Fruit fly (Drosophila melanogaster) whole organism, embryonic: ENCODE results near the gene CG6168.

Experiments
- Abd-B ChIP-seq: fragments of 200-800 bp; sonication (Bioruptor generic); optimal IDR thresholded peaks from 2 replicates; lab custom pipeline; 2018; ENCODE audit warnings: missing biosample characterization, mild to moderate bottlenecking, missing genetic modification characterization, moderate library complexity
- Aef1 ChIP-seq: fragments of 200-800 bp; sonication (Bioruptor generic); IDR thresholded peaks from 3 replicates; pipeline ENCODE4 v1.3.6; 2022; ENCODE audit warnings: missing biosample characterization, missing genetic modification characterization
- Antp ChIP-seq: fragments of 200-800 bp; sonication (Bioruptor generic); optimal IDR thresholded peaks from 3 replicates; lab custom pipeline; 2016; ENCODE audit warnings: missing biosample characterization, missing genetic modification characterization
- Atf-2 ChIP-seq: fragments of 200-800 bp; sonication (Bioruptor generic); optimal IDR thresholded peaks from 2 replicates; lab custom pipeline; 2016; ENCODE audit warnings: missing biosample characterization, missing genetic modification characterization
- CG11696 ChIP-seq: fragments of 200-800 bp; sonication (Bioruptor generic); IDR thresholded peaks from 2 replicates; pipeline ENCODE4 v1.3.6; 2022; ENCODE audit warnings: missing biosample characterization, missing genetic modification characterization
- CG13894 ChIP-seq: fragments of 200-800 bp; sonication (Bioruptor generic); optimal IDR thresholded peaks from 3 replicates; lab custom pipeline; 2018; ENCODE audit warnings: missing biosample characterization, mild to moderate bottlenecking, missing genetic modification characterization, moderate library complexity
- CG1603 ChIP-seq: fragments of 200-800 bp; sonication (Bioruptor generic); optimal IDR thresholded peaks from 2 replicates; lab custom pipeline; 2019; ENCODE audit warnings: missing biosample characterization, mild to moderate bottlenecking, missing genetic modification characterization, moderate library complexity
- CG16863 ChIP-seq: fragments of 200-800 bp; sonication (Bioruptor generic); optimal IDR thresholded peaks from 3 replicates; lab custom pipeline; 2016; ENCODE audit warnings: missing biosample characterization, missing genetic modification characterization
- CG2202 ChIP-seq: fragments of 200-800 bp; sonication (Bioruptor generic); optimal IDR thresholded peaks from 2 replicates; lab custom pipeline; 2018; ENCODE audit warnings: missing biosample characterization, mild to moderate bottlenecking, missing genetic modification characterization
- CG30403 ChIP-seq: fragments of 200-800 bp; sonication (Bioruptor generic); optimal IDR thresholded peaks from 3 replicates; lab custom pipeline; 2016; ENCODE audit warnings: missing biosample characterization, missing genetic modification characterization
- CG31441 ChIP-seq: fragments of 200-800 bp; sonication (Bioruptor generic); IDR thresholded peaks from 2 replicates; pipeline ENCODE4 v1.3.6; 2022; ENCODE audit warnings: missing biosample characterization, missing genetic modification characterization
- CG3838 ChIP-seq: fragments of 200-800 bp; sonication (Bioruptor generic); optimal IDR thresholded peaks from 3 replicates; lab custom pipeline; 2016; ENCODE audit warnings: missing biosample characterization, missing genetic modification characterization
- CG4360 ChIP-seq: fragments of 200-800 bp; sonication (Bioruptor generic); IDR thresholded peaks from 2 replicates; pipeline ENCODE4 v1.3.6; 2022; ENCODE audit warnings: missing biosample characterization, missing genetic modification characterization
- CG5245 ChIP-seq: fragments of 200-800 bp; sonication (Bioruptor generic); optimal IDR thresholded peaks from 3 replicates; lab custom pipeline; 2016; ENCODE audit warnings: missing biosample characterization, missing genetic modification characterization
- CG6175 ChIP-seq: fragments of 200-800 bp; sonication (Bioruptor generic); IDR thresholded peaks from 3 replicates; pipeline ENCODE4 v1.3.6; 2022; ENCODE audit warnings: missing biosample characterization, missing genetic modification characterization
- CG6272 ChIP-seq: fragments of 200-800 bp; sonication (Bioruptor generic); IDR thresholded peaks from 2 replicates; pipeline ENCODE4 v1.3.6; 2022; ENCODE audit warnings: missing biosample characterization, missing genetic modification characterization
- CG6689 ChIP-seq: fragments of 200-800 bp; sonication (Bioruptor generic); IDR thresholded peaks from 2 replicates; pipeline ENCODE4 v1.3.6; 2022; ENCODE audit warnings: missing biosample characterization, missing genetic modification characterization
- CG7357 ChIP-seq: fragments of 200-800 bp; sonication (Bioruptor generic); IDR thresholded peaks from 3 replicates; pipeline ENCODE4 v1.3.6; 2022; ENCODE audit warnings: missing biosample characterization, missing genetic modification characterization
- CG7786 ChIP-seq: fragments of 200-800 bp; sonication (Bioruptor generic); optimal IDR thresholded peaks from 2 replicates; lab custom pipeline; 2016; ENCODE audit warnings: missing biosample characterization, missing genetic modification characterization
- CG8290 ChIP-seq, 3 experiments: fragments of 200-800 bp; sonication (Bioruptor generic); optimal IDR thresholded peaks; 2 replicates each; lab custom pipeline; 2016 to 2019; ENCODE audit warnings: missing biosample characterization in 3 of 3, missing genetic modification characterization in 3 of 3, mild to moderate bottlenecking in 2 of 3, moderate library complexity in 1 of 3
- CG8388 ChIP-seq: fragments of 200-800 bp; sonication (Bioruptor generic); optimal IDR thresholded peaks from 2 replicates; lab custom pipeline; 2019; ENCODE audit warnings: missing biosample characterization, mild to moderate bottlenecking, missing genetic modification characterization, moderate library complexity
- CG8944 ChIP-seq: fragments of 200-800 bp; sonication (Bioruptor generic); optimal IDR thresholded peaks from 3 replicates; lab custom pipeline; 2016; ENCODE audit warnings: missing biosample characterization, missing genetic modification characterization
- CG9727 ChIP-seq: fragments of 200-800 bp; sonication (Bioruptor generic); optimal IDR thresholded peaks from 3 replicates; lab custom pipeline; 2017; ENCODE audit warnings: missing biosample characterization, mild to moderate bottlenecking, missing genetic modification characterization
- Deaf1 ChIP-seq: fragments of 200-800 bp; optimal IDR thresholded peaks from 3 replicates; lab custom pipeline; 2019; ENCODE audit warnings: missing biosample characterization, mild to moderate bottlenecking, missing genetic modification characterization, moderate library complexity
- HLHmδ ChIP-seq: fragments of 200-800 bp; sonication (Bioruptor generic); optimal IDR thresholded peaks from 2 replicates; lab custom pipeline; 2018; ENCODE audit warnings: missing biosample characterization, mild to moderate bottlenecking, missing genetic modification characterization, moderate library complexity
- Jarid2 ChIP-seq: fragments of 200-800 bp; sonication (Bioruptor generic); optimal IDR thresholded peaks from 3 replicates; lab custom pipeline; 2017; ENCODE audit warnings: mild to moderate bottlenecking, missing biosample characterization, missing genetic modification reagents, missing genetic modification characterization
- Kr ChIP-seq: fragments of 200-800 bp; sonication (Bioruptor generic); optimal IDR thresholded peaks from 2 replicates; lab custom pipeline; 2017; ENCODE audit warnings: missing biosample characterization, mild to moderate bottlenecking, missing genetic modification characterization
- MESR4 ChIP-seq: fragments of 200-800 bp; sonication (Bioruptor generic); optimal IDR thresholded peaks from 2 replicates; lab custom pipeline; 2018; ENCODE audit warnings: missing biosample characterization, mild to moderate bottlenecking, missing genetic modification characterization, moderate library complexity
- Max ChIP-seq: fragments of 200-800 bp; sonication (Bioruptor generic); optimal IDR thresholded peaks from 2 replicates; lab custom pipeline; 2016; ENCODE audit warnings: missing biosample characterization, mild to moderate bottlenecking, missing genetic modification characterization
- Meics ChIP-seq: fragments of 200-800 bp; sonication (Bioruptor generic); optimal IDR thresholded peaks from 2 replicates; lab custom pipeline; 2017; ENCODE audit warnings: missing biosample characterization, mild to moderate bottlenecking, missing genetic modification characterization
- ab ChIP-seq: fragments of 200-800 bp; sonication (Bioruptor generic); optimal IDR thresholded peaks from 2 replicates; lab custom pipeline; 2016; ENCODE audit warnings: missing biosample characterization, missing genetic modification characterization
- amos ChIP-seq: fragments of 200-800 bp; sonication (Bioruptor generic); IDR thresholded peaks from 2 replicates; pipeline ENCODE4 v1.3.6; 2022; ENCODE audit warnings: missing biosample characterization, missing genetic modification characterization; ENCODE audit not compliant: partially characterized antibody
- bab2 ChIP-seq: fragments of 200-800 bp; sonication (Bioruptor generic); optimal IDR thresholded peaks from 2 replicates; lab custom pipeline; 2016; ENCODE audit warnings: missing biosample characterization, missing genetic modification characterization
- bigmax ChIP-seq: fragments of 200-800 bp; sonication (Bioruptor generic); optimal IDR thresholded peaks from 2 replicates; lab custom pipeline; 2018; ENCODE audit warnings: missing biosample characterization, mild to moderate bottlenecking, missing genetic modification characterization
- croc ChIP-seq: fragments of 200-800 bp; sonication (Bioruptor generic); conservative IDR thresholded peaks from 3 replicates; pipeline ENCODE4 v1.3.6; 2022; ENCODE audit warnings: missing biosample characterization, missing genetic modification characterization
- esg ChIP-seq: fragments of 200-800 bp; sonication (Bioruptor generic); conservative IDR thresholded peaks from 2 replicates; pipeline ENCODE4 v1.3.6; 2022; ENCODE audit warnings: missing biosample characterization, missing genetic modification characterization
- fu2 ChIP-seq: fragments of 200-800 bp; sonication (Bioruptor generic); optimal IDR thresholded peaks from 2 replicates; lab custom pipeline; 2016; ENCODE audit warnings: missing biosample characterization, missing genetic modification characterization
- gcm2 ChIP-seq: fragments of 200-800 bp; sonication (Bioruptor generic); optimal IDR thresholded peaks from 2 replicates; lab custom pipeline; 2016; ENCODE audit warnings: missing biosample characterization, missing genetic modification characterization
- grn ChIP-seq: fragments of 200-800 bp; sonication (Bioruptor generic); optimal IDR thresholded peaks from 3 replicates; lab custom pipeline; 2017; ENCODE audit warnings: missing biosample characterization, missing genetic modification characterization
- mld ChIP-seq: fragments of 200-800 bp; sonication (Bioruptor generic); IDR thresholded peaks from 3 replicates; pipeline ENCODE4 v1.3.6; 2022; ENCODE audit warnings: missing biosample characterization, missing genetic modification characterization; ENCODE audit not compliant: partially characterized antibody
- pb ChIP-seq: fragments of 200-800 bp; sonication (Bioruptor generic); optimal IDR thresholded peaks from 3 replicates; lab custom pipeline; 2016; ENCODE audit warnings: missing biosample characterization, missing genetic modification characterization
- pita ChIP-seq: fragments of 200-800 bp; sonication (Bioruptor generic); optimal IDR thresholded peaks from 2 replicates; lab custom pipeline; 2017; ENCODE audit warnings: missing biosample characterization, mild to moderate bottlenecking, missing genetic modification characterization
- pum ChIP-seq: fragments of 200-800 bp; sonication (Bioruptor generic); optimal IDR thresholded peaks from 2 replicates; lab custom pipeline; 2016; ENCODE audit warnings: missing biosample characterization, missing genetic modification characterization
- pzg ChIP-seq: fragments of 200-800 bp; sonication (Bioruptor generic); optimal IDR thresholded peaks from 3 replicates; lab custom pipeline; 2018; ENCODE audit warnings: missing biosample characterization, mild to moderate bottlenecking, missing genetic modification characterization, moderate library complexity
- salm ChIP-seq: fragments of 200-800 bp; sonication (Bioruptor generic); optimal IDR thresholded peaks from 2 replicates; lab custom pipeline; 2018; ENCODE audit warnings: missing biosample characterization, mild to moderate bottlenecking, missing genetic modification characterization
- slbo ChIP-seq: fragments of 200-800 bp; sonication (Bioruptor generic); IDR thresholded peaks from 2 replicates; pipeline ENCODE4 v1.3.6; 2022; ENCODE audit warnings: missing biosample characterization, missing genetic modification characterization
- sna ChIP-seq: fragments of 200-800 bp; sonication (Bioruptor generic); IDR thresholded peaks from 2 replicates; pipeline ENCODE4 v1.3.6; 2022; ENCODE audit warnings: missing biosample characterization, missing genetic modification characterization; ENCODE audit not compliant: partially characterized antibody
- tll ChIP-seq, 2 experiments: fragments of 200-800 bp in 1 of 2; fragments of >200 bp in 1 of 2; sonication (Bioruptor generic) in 1 of 2; optimal IDR thresholded peaks; 2 replicates each; lab custom pipeline; 2017 to 2019; ENCODE audit warnings: missing biosample characterization in 2 of 2, missing genetic modification characterization in 2 of 2, mild to moderate bottlenecking in 1 of 2, moderate library complexity in 1 of 2
- twi ChIP-seq: fragments of 200-800 bp; optimal IDR thresholded peaks from 2 replicates; lab custom pipeline; 2019; ENCODE audit warnings: missing biosample characterization, mild to moderate bottlenecking, missing genetic modification characterization, moderate library complexity
- usp ChIP-seq: fragments of >200 bp; optimal IDR thresholded peaks from 2 replicates; lab custom pipeline; 2017; ENCODE audit warnings: missing biosample characterization, missing genetic modification characterization

CG6168 gene

dm6 chr3L:11349908-11350405, 28.4 kb upstream of the CG6168 start (continued):
- TF ChIP-seq CG5245 (GFP tag; lab: Kevin White, UChicago): peak; percentile 86
- TF ChIP-seq CG1603 (tag; lab: Kevin White, UChicago): peak; percentile 69
- TF ChIP-seq Aef1: peak; percentile 89
- no peak for TF ChIP-seq pita
- TF ChIP-seq usp: no peak
- peak; percentile 93 for TF ChIP-seq CG6689 (GFP tag; lab: Robert Waterston, UW)
- TF ChIP-seq tll (GFP tag; optimal IDR thresholded peaks at IDR 0.05; lab: Kevin White, UChicago): no peak
- TF ChIP-seq pum: peak; percentile 77
- TF ChIP-seq CG11696 (GFP tag; lab: Robert Waterston, UW): peak; percentile 85
- no peak for TF ChIP-seq CG4360 (GFP tag; lab: Robert Waterston, UW)
- TF ChIP-seq CG3838 (GFP tag; lab: Kevin White, UChicago): peak; percentile 41
- TF ChIP-seq CG9727 (GFP tag; lab: Kevin White, UChicago): peak; percentile 85
- TF ChIP-seq pzg (GFP tag; lab: Kevin White, UChicago): peak; percentile 1
- TF ChIP-seq CG30403 (GFP tag; lab: Kevin White, UChicago): peak; percentile 94
- TF ChIP-seq Max: peak; percentile 73
- peak; percentile 84 for TF ChIP-seq croc
- TF ChIP-seq fu2 (GFP tag; lab: Kevin White, UChicago): peak; percentile 72
- peak; percentile 50 for TF ChIP-seq pb
- TF ChIP-seq CG8388 (GFP tag; lab: Kevin White, UChicago): peak; percentile 93
- TF ChIP-seq CG31441 (GFP tag; lab: Robert Waterston, UW): peak; percentile 45; the same call in 1 of the 2 replicates
- no peak for TF ChIP-seq bigmax
- peak; percentile 88 for TF ChIP-seq Meics (GFP tag; lab: Kevin White, UChicago)
- 0 out of 3 replicates have a peak, but pooled peaks have one; percentile 9 for TF ChIP-seq CG6175 (GFP tag; lab: Robert Waterston, UW)
- TF ChIP-seq grn (GFP tag; lab: Kevin White, UChicago): peak; percentile 63
- TF ChIP-seq salm: peak; percentile 83
- TF ChIP-seq sna (GFP tag; lab: Robert Waterston, UW): no peak
- TF ChIP-seq CG8944 (GFP tag; lab: Kevin White, UChicago): peak; percentile 74
- TF ChIP-seq twi (tag; lab: Kevin White, UChicago): peak; percentile 72
- peak; percentile 75 for TF ChIP-seq Atf-2
- TF ChIP-seq Kr (GFP tag; lab: Kevin White, UChicago): no peak
- TF ChIP-seq CG2202: peak; percentile 85
- peak; percentile 64 for TF ChIP-seq gcm2 (GFP tag; lab: Kevin White, UChicago)
- no peak for TF ChIP-seq CG13894 (tag; lab: Kevin White, UChicago)
- TF ChIP-seq CG16863 (GFP tag; lab: Kevin White, UChicago): peak; percentile 63
- peak; percentile 60 for TF ChIP-seq Jarid2 (GFP tag; lab: Kevin White, UChicago)
- no peak for TF ChIP-seq CG8290 (GFP tag; optimal IDR thresholded peaks at IDR 0.05; lab: Kevin White, UChicago)
- TF ChIP-seq CG8290 (tag; optimal IDR thresholded peaks at IDR 0.05; lab: Kevin White, UChicago): peak in 1 of 2 experiments; percentile 39
- peak; percentile 91 for TF ChIP-seq Abd-B
- peak; percentile 14 for TF ChIP-seq MESR4
- peak; percentile 83 for TF ChIP-seq CG7786 (GFP tag; lab: Kevin White, UChicago)
- peak; percentile 94 for TF ChIP-seq esg (GFP tag; lab: Robert Waterston, UW)
- TF ChIP-seq mld (GFP tag; lab: Robert Waterston, UW): no peak
- no peak for TF ChIP-seq HLHmδ
- peak; percentile 94 for TF ChIP-seq slbo (GFP tag; lab: Robert Waterston, UW)
- peak; percentile 78 for TF ChIP-seq CG6272 (GFP tag; lab: Robert Waterston, UW)
- peak; percentile 36 for TF ChIP-seq Deaf1 (tag; lab: Kevin White, UChicago)
- peak; percentile 40 for TF ChIP-seq ab (GFP tag; lab: Kevin White, UChicago)
- peak; percentile 56 for TF ChIP-seq bab2 (GFP tag; lab: Kevin White, UChicago)
- TF ChIP-seq amos (GFP tag; lab: Robert Waterston, UW): no peak
- TF ChIP-seq CG7357 (GFP tag; lab: Robert Waterston, UW): peak; percentile 84
- TF ChIP-seq Antp (GFP tag; lab: Kevin White, UChicago): peak; percentile 29
